Fruit fly (Drosophila melanogaster) whole organism, wandering third instar larva: ENCODE data around the gene CG43739.

ENCODE experiments used
- Jra ChIP-seq: sonication (Bioruptor generic); optimal IDR thresholded peaks from 2 replicates; lab custom pipeline; 2016; ENCODE audit warnings: missing biosample characterization, missing genetic modification characterization
- brk ChIP-seq: fragments of 200-800 bp; sonication (Bioruptor generic); optimal IDR thresholded peaks from 2 replicates; lab custom pipeline; 2016; ENCODE audit warnings: missing biosample characterization, mild to moderate bottlenecking, missing genetic modification characterization
- h ChIP-seq: fragments of 200-800 bp; sonication (Bioruptor generic); optimal IDR thresholded peaks from 3 replicates; lab custom pipeline; 2016; ENCODE audit warnings: missing biosample characterization, mild to moderate bottlenecking, missing genetic modification characterization
- woc ChIP-seq: sonication (Bioruptor generic); optimal IDR thresholded peaks from 2 replicates; lab custom pipeline; 2016; ENCODE audit warnings: missing biosample characterization, mild to moderate bottlenecking, missing genetic modification characterization

DNA sequence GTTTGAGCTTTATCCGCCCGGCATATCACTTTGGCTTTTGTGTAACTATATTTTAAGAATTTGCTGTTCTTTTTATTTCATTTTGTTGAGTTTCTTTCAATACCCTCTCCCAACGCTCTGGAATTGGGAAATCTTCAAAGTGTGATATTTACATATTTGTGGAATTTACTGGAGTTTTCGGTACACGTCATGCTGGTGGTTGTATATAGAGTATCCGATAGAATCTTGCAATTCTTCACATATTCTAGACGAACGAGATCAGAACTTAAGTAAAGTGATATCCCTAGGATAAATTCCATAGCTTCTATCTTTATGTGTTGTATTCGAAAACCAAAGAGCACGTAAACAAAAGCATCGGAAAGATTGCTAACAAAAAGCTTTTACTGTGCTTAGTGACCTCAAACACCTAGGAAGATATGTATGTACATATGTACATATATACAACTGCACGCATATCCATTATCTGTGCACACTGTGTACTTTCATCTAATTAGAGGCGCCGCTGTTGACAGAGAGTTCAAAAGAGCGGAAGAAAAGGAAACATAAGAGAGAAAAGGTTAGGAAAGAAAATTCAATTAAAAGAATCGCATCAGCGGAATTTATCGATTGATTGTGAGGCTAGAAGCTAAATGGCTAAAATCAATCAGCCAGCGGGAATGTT, 21.9 kb downstream of the CG43739 start:
- TF ChIP-seq woc, result no peak
- TF ChIP-seq brk (GFP tag; lab: Kevin White, UChicago), result no peak
- no peak for TF ChIP-seq Jra (GFP tag; lab: Kevin White, UChicago)
- TF ChIP-seq h (GFP tag; lab: Kevin White, UChicago), result no peak
